Worm (Caenorhabditis elegans): ENCODE measurements around the gene Y7A5A.10.

Y7A5A.10 gene

ce11 chrX:15831537-15831936 lies 36.7 kb upstream of the Y7A5A.10 start:
- TF ChIP-seq unc-39 (tag; optimal IDR thresholded peaks at IDR 0.05): no peak
- no peak for TF ChIP-seq egl-43 (GFP tag; IDR thresholded peaks at IDR 0.05)
- no peak for TF ChIP-seq lin-38 (GFP tag; IDR thresholded peaks at IDR 0.05)
- no peak for TF ChIP-seq daf-8 (GFP tag; IDR thresholded peaks at IDR 0.05)
- TF ChIP-seq lin-29 (GFP tag; IDR thresholded peaks at IDR 0.05): no peak
- no peak for TF ChIP-seq snpc-1.2 (GFP tag; IDR thresholded peaks at IDR 0.05)
- no peak for TF ChIP-seq ceh-32 (tag; optimal IDR thresholded peaks at IDR 0.05; ENCODE audit: poor library complexity)
- no peak for TF ChIP-seq ZK546.5 (tag; optimal IDR thresholded peaks at IDR 0.05)
- TF ChIP-seq nhr-6 (tag; optimal IDR thresholded peaks at IDR 0.05): no peak
- TF ChIP-seq snpc-4 (tag; optimal IDR thresholded peaks at IDR 0.05): no peak
- TF ChIP-seq zfp-2 (tag; optimal IDR thresholded peaks at IDR 0.05): no peak
- TF ChIP-seq zip-11 (GFP tag; IDR thresholded peaks at IDR 0.05): no peak
- TF ChIP-seq nhr-102 (tag; optimal IDR thresholded peaks at IDR 0.05): no peak
- TF ChIP-seq hlh-11 (tag; optimal IDR thresholded peaks at IDR 0.05): no peak
- TF ChIP-seq ama-1 (optimal IDR thresholded peaks at IDR 0.05): no peak
- no peak for TF ChIP-seq aly-2 (tag; optimal IDR thresholded peaks at IDR 0.05)

DNA sequence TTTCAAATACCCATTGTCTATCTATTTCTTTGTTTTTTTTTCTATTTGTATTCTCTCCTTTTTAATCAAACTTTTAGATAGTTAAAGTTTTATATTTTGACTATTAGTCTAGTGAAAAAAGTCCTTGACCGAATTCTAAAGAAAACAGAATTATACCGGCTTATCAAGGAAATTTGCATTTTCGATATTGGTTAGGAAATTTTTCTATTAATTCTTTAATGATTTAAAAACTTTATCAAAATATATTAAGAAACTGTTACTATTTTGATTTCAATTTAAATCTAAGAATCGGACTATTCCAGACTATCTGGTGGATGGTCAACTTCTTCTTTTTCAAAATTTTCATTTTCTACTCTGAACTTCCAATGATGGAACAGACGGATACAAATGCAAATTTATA lies 33.2 kb upstream of the Y7A5A.10 start, which contains the start of gene Y7A5A.20:
Gene Y7A5A.20, plus strand, starts transcription at position 301 of the 400 bp plus-strand sequence.
- no peak for TF ChIP-seq saeg-2 (GFP tag; IDR thresholded peaks at IDR 0.05)

DNA sequence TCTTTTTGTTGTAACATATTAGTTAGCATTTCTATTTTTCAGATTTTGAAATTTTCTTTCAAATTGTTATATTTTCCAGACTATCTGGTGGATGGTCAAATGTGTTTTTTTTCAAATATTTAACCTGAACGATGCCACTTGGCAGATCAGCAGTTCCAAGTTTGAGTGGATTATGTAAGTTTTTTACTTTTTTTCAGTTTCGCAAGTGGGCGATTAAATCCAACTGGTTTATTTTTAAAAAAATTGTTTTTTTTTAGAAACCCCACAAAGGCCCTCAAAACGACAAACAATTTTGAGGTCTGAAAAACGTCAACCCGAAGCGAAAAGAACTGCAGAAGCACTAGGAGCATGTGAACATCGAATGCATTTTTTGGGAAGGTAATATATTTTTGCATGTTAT lies 32.0 kb upstream of the Y7A5A.10 start, which contains the start of gene Y7A5A.9:
Gene Y7A5A.9, plus strand, starts transcription at position 301 of the 400 bp plus-strand sequence.
- peak; percentile 54 for TF ChIP-seq aha-1 (tag)
- no peak for TF ChIP-seq duxl-1 (tag; optimal IDR thresholded peaks at IDR 0.05; ENCODE audit: poor library complexity)
- TF ChIP-seq zag-1 (tag; optimal IDR thresholded peaks at IDR 0.05): no peak
- no peak for TF ChIP-seq R02D3.7 (tag; optimal IDR thresholded peaks at IDR 0.05)
- TF ChIP-seq F26F4.8 (GFP tag; conservative IDR thresholded peaks at IDR 0.05): no peak
- TF ChIP-seq dpl-1 (GFP tag; optimal IDR thresholded peaks at IDR 0.05): no peak
- no peak for TF ChIP-seq mdt-29 (GFP tag; IDR thresholded peaks at IDR 0.05)
- no peak for TF ChIP-seq dmd-8 (GFP tag; IDR thresholded peaks at IDR 0.05)

DNA sequence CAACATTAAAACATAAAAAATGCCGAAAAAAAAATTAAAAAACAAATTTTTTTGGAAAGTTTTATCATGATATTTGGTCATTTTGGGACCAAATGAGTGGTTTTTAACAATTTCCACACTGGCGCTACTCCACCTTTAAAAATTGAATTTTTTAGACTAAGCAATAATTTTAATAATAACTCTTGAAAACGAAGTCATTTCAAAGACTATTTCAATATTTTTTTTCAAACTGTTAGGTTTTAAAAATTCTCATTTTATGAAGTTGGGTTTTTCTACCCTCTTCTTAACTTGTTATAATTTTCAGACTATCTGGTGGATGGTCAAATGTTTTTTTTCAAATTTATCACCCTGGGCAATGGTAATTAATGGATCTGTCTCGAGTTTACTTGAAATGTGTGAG lies 27.3 kb upstream of the Y7A5A.10 start, which contains the start of gene Y7A5A.8:
Gene Y7A5A.8, plus strand, starts transcription at position 301 of the 400 bp plus-strand sequence.
- no peak for TF ChIP-seq nhr-42 (GFP tag; IDR thresholded peaks at IDR 0.05)
- no peak for TF ChIP-seq ceh-82 (tag; optimal IDR thresholded peaks at IDR 0.05)
- no peak for TF ChIP-seq arid-1 (GFP tag; conservative IDR thresholded peaks at IDR 0.05)
- no peak for TF ChIP-seq lir-3 (tag; optimal IDR thresholded peaks at IDR 0.05)
- TF ChIP-seq mep-1 (tag; optimal IDR thresholded peaks at IDR 0.05): no peak
- no peak for TF ChIP-seq T26A8.4 (GFP tag; IDR thresholded peaks at IDR 0.05)
- no peak for TF ChIP-seq F10B5.3 (tag; optimal IDR thresholded peaks at IDR 0.05)
- TF ChIP-seq spr-3 (GFP tag; optimal IDR thresholded peaks at IDR 0.05): no peak
- TF ChIP-seq hif-1 (tag; optimal IDR thresholded peaks at IDR 0.05): no peak

- no peak for TF ChIP-seq snpc-4 (tag; optimal IDR thresholded peaks at IDR 0.05)
- TF ChIP-seq ceh-20 (GFP tag; IDR thresholded peaks at IDR 0.05): no peak
- no peak for TF ChIP-seq cey-2 (tag; optimal IDR thresholded peaks at IDR 0.05; ENCODE audit: borderline replicate concordance, insufficient read depth)
- TF ChIP-seq daf-19 (GFP tag; conservative IDR thresholded peaks at IDR 0.05): no peak
- no peak for TF ChIP-seq ZK337.2 (GFP tag; IDR thresholded peaks at IDR 0.05)
- peak; percentile 75 for TF ChIP-seq aha-1 (tag)
- no peak for TF ChIP-seq nhr-42 (GFP tag; IDR thresholded peaks at IDR 0.05)
- TF ChIP-seq nhr-111 (GFP tag; optimal IDR thresholded peaks at IDR 0.05): no peak
- no peak for TF ChIP-seq mep-1 (tag; optimal IDR thresholded peaks at IDR 0.05)
- TF ChIP-seq tag-97 (GFP tag; IDR thresholded peaks at IDR 0.05): no peak
- peak in 1 of 2 experiments; percentile 74 for TF ChIP-seq unc-62 (GFP tag; optimal IDR thresholded peaks at IDR 0.05 in 1 of 2)
- TF ChIP-seq unc-62 (tag; optimal IDR thresholded peaks at IDR 0.05): no peak
- no peak for TF ChIP-seq hlh-11 (tag; optimal IDR thresholded peaks at IDR 0.05)
These were observed 19.7 kb upstream of the Y7A5A.10 start for ce11 chrX:15814548-15814947.
